Worm (Caenorhabditis elegans): ENCODE data around the gene F38B6.2.
A peak's percentile ranks its signal among the peaks of the same experiment; 100 is the strongest.

F38B6.2 gene

DNA sequence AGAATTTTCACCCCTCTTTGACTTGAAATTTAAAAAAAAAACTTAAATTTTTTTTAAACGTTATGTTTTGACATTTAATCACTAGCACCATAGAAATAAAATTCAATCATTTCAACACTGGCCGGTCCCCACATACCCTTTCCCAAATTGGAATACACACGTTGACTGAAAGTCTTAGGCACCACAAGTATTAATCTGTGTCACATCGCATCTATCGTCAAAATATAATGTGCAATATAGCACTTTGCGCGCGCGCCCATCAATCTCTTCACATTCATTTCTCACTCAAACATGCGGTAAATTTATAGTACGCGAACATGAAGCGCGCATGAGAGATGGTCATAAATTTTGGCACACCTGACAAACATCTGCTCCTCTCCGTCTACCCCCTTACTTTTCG lies 11.0 kb upstream of the F38B6.2 start:
- TF ChIP-seq blmp-1 (tag; optimal IDR thresholded peaks at IDR 0.05) (no peak), nhr-12 (tag; optimal IDR thresholded peaks at IDR 0.05) (no peak), hlh-4 (tag; optimal IDR thresholded peaks at IDR 0.05) (no peak), ceh-88 (GFP tag; IDR thresholded peaks at IDR 0.05) (no peak), pax-3 (tag; optimal IDR thresholded peaks at IDR 0.05) (no peak), nhr-28 (tag; optimal IDR thresholded peaks at IDR 0.05) (no peak), nhr-237 (tag; optimal IDR thresholded peaks at IDR 0.05) (no peak), snu-23 (GFP tag; optimal IDR thresholded peaks at IDR 0.05) (no peak), vab-15 (tag; optimal IDR thresholded peaks at IDR 0.05) (peak; percentile 1), sup-37 (GFP tag; optimal IDR thresholded peaks at IDR 0.05) (no peak), nhr-90 (tag; optimal IDR thresholded peaks at IDR 0.05; ENCODE audit: poor library complexity) (no peak), tbx-2 (tag; optimal IDR thresholded peaks at IDR 0.05) (peak; percentile 29), fkh-4 (tag; optimal IDR thresholded peaks at IDR 0.05; ENCODE audit: borderline replicate concordance) (no peak), nhr-76 (tag; optimal IDR thresholded peaks at IDR 0.05) (no peak), unc-86 (tag; optimal IDR thresholded peaks at IDR 0.05) (no peak), mdl-1 (tag; optimal IDR thresholded peaks at IDR 0.05) (no peak), egl-13 (tag; optimal IDR thresholded peaks at IDR 0.05) (peak; percentile 36)

DNA sequence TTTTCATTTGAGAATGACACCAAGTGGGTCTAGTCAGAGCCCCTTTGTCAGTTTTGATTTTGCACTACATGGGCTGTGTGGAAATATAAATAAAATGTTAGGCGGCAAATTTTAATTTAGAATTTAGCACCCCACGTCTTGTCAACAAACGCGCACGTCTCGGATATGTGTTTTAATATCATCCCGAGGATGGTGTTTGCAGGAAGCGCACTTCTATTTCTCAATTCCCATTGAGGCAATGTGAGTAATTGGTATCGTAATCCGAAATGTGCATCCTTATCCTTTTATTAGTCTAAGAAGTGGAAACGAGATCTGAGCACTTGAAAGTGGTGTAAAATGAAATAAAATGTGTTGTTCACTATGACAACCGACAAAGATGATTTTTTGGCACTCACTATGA lies 10.6 kb upstream of the F38B6.2 start:
- no peak for TF ChIP-seq unc-86 (tag; optimal IDR thresholded peaks at IDR 0.05)
- peak; percentile 50 for TF ChIP-seq dsc-1 (tag; optimal IDR thresholded peaks at IDR 0.05)
- no peak for TF ChIP-seq lin-35 (GFP tag; optimal IDR thresholded peaks at IDR 0.05)
- TF ChIP-seq nhr-85 (tag), result no peak
- no peak for TF ChIP-seq hlh-4 (tag; optimal IDR thresholded peaks at IDR 0.05)
- TF ChIP-seq nhr-20 (tag; optimal IDR thresholded peaks at IDR 0.05), result no peak
- TF ChIP-seq ceh-63 (GFP tag; optimal IDR thresholded peaks at IDR 0.05), result peak; percentile 85
- TF ChIP-seq nhr-84 (tag; optimal IDR thresholded peaks at IDR 0.05), result no peak

DNA sequence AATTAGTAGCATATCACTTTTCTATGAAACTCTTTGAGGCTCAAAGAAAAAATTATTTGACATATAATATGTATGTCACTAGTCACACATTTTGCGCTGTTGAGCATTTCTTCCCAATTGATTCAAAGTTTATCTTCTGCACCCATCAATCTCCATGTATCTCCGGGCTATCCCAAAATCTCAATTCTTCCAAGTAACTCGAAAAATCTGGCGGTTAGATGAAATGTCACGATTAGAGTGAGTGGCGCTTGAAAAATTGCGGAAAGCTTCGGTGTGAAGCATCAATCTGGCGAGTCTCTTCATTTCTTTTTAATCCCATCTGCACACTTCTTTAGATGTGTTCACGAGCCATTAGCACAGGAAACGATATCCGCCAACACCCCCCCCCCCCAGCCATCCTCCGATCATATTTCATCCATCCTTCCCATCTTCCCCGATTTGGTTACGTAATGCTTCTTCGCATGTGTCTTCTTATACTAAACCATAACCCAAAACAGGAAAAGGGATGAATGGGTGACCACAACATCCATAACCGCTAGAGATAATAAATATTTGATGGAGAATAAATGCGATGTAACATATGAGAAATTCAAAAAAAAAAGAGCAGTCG lies 9.3 kb upstream of the F38B6.2 start:
- TF ChIP-seq dsc-1 (tag; optimal IDR thresholded peaks at IDR 0.05), result peak; percentile 66
- no peak for TF ChIP-seq ztf-4 (tag; optimal IDR thresholded peaks at IDR 0.05)

DNA sequence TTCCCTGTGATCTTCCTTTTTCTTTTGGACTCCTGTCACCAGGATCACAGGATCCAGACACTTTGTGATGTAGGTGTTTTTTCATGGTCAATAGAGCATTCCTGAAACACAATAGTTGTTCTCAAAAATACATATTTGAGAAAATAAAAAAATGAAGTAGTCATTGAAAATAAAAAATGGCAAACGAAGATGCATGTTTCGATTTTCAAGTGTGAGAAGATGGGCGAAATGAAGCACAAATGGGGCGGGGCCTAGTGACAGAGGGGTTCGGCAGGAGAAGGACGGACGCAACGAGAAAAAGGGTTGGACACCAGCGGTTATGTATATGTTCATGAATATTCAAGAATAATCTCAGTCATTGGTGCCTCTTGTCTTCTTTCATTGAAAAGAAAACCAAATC lies 8.3 kb upstream of the F38B6.2 start, which contains the start of gene F38B6.6:
TSS of gene F38B6.6 (minus strand) at position 101 of the 400 bp plus-strand sequence.
- TF ChIP-seq fkh-10 (GFP tag; optimal IDR thresholded peaks at IDR 0.05) (peak; percentile 40), hpl-2 (GFP tag; optimal IDR thresholded peaks at IDR 0.05) (no peak)

DNA sequence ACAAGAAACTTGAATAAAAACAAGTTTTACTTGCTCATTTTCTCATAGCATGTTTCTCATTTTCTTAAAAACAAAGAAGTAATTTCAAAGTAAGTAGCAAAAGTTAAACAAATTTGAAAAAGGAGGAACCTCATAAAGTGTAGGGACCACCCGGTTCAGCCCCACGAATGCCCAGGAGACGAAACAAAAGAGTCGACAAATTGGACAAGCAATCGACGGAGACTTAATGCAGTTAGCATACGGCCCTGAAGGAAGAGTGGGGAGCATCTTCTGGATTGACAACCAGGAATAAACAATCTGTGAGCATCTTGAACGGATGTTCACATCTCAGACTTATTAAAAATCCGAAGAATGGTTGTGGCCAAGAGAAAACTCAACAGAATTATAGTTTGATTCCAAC lies 6.7 kb upstream of the F38B6.2 start:
- TF ChIP-seq xbp-1 (tag; optimal IDR thresholded peaks at IDR 0.05) (no peak), nhr-71 (tag; optimal IDR thresholded peaks at IDR 0.05) (no peak), skn-1 (tag; optimal IDR thresholded peaks at IDR 0.05) (no peak), mef-2 (tag; optimal IDR thresholded peaks at IDR 0.05) (no peak), ztf-11 (tag; optimal IDR thresholded peaks at IDR 0.05) (no peak), mep-1 (tag; optimal IDR thresholded peaks at IDR 0.05) (no peak), dsc-1 (tag; optimal IDR thresholded peaks at IDR 0.05) (no peak)

DNA sequence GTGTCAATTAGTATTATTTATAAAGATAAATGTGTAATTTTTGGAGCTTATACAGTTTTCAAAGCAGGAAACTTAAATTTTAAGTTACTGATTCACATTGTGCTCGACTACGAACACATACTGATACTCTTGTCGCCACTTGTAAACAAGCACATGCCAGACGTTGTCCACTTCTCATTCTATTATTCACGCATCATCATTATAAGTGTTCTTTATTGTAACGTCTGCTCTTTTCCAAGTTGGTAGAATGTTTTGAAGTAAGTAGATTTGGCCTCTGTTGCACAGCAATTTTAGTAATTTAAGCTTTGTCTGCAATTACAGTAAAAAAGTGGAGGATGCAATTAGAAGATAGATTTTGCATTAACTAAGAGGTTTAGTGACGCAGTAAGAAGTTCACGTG lies 5.4 kb upstream of the F38B6.2 start:
- no peak for TF ChIP-seq dpl-1 (GFP tag; optimal IDR thresholded peaks at IDR 0.05)
- TF ChIP-seq efl-3 (GFP tag; optimal IDR thresholded peaks at IDR 0.05), result no peak
- no peak for TF ChIP-seq pax-3 (tag; optimal IDR thresholded peaks at IDR 0.05)
- TF ChIP-seq aha-1 (tag; optimal IDR thresholded peaks at IDR 0.05), result no peak
- TF ChIP-seq hlh-17 (GFP tag; optimal IDR thresholded peaks at IDR 0.05; ENCODE audit: borderline replicate concordance), result no peak
- no peak for TF ChIP-seq nhr-19 (GFP tag; conservative IDR thresholded peaks at IDR 0.05)
- TF ChIP-seq ceh-90 (tag; optimal IDR thresholded peaks at IDR 0.05), result no peak
- no peak for TF ChIP-seq grh-1 (GFP tag; IDR thresholded peaks at IDR 0.05)
- no peak for TF ChIP-seq pqm-1 (tag; optimal IDR thresholded peaks at IDR 0.05)
- no peak for TF ChIP-seq nhr-84 (tag; optimal IDR thresholded peaks at IDR 0.05)
- no peak for TF ChIP-seq ceh-88 (GFP tag; IDR thresholded peaks at IDR 0.05)
- no peak for TF ChIP-seq ets-5 (GFP tag; IDR thresholded peaks at IDR 0.05)
- no peak for TF ChIP-seq mep-1 (tag; optimal IDR thresholded peaks at IDR 0.05)
- no peak for TF ChIP-seq elt-2 (tag; optimal IDR thresholded peaks at IDR 0.05)
- no peak for TF ChIP-seq sup-37 (GFP tag; optimal IDR thresholded peaks at IDR 0.05)
- TF ChIP-seq lin-35 (GFP tag; optimal IDR thresholded peaks at IDR 0.05), result no peak
- no peak for TF ChIP-seq zag-1 (tag; optimal IDR thresholded peaks at IDR 0.05)
- TF ChIP-seq egl-13 (tag; optimal IDR thresholded peaks at IDR 0.05), result no peak
